Fruit fly (Drosophila melanogaster) whole organism, adult: ENCODE results near the gene mRpL2.

Experiments used
- CG12768 ChIP-seq: fragments of 200-800 bp; sonication (Bioruptor generic); optimal IDR thresholded peaks from 2 replicates; lab custom pipeline; 2017; ENCODE audit warnings: missing biosample characterization, missing genetic modification characterization, mild to moderate bottlenecking, moderate library complexity, missing genetic modification reagents
- CG14711 ChIP-seq: fragments of 200-800 bp; sonication (Bioruptor generic); optimal IDR thresholded peaks from 2 replicates; lab custom pipeline; 2018; ENCODE audit warnings: missing biosample characterization, mild to moderate bottlenecking, missing genetic modification characterization, moderate library complexity
- CG7101 ChIP-seq: fragments of 200-800 bp; sonication (Bioruptor generic); optimal IDR thresholded peaks from 2 replicates; lab custom pipeline; 2018; ENCODE audit warnings: missing biosample characterization, mild to moderate bottlenecking, missing genetic modification characterization, moderate library complexity
- Crg-1 ChIP-seq: fragments of 200-800 bp; sonication (Bioruptor generic); optimal IDR thresholded peaks from 2 replicates; lab custom pipeline; 2016; ENCODE audit warnings: missing biosample characterization, missing genetic modification characterization
- kay ChIP-seq: fragments of 200-800 bp; sonication (Bioruptor generic); peaks from one replicate; lab custom pipeline; 2016; ENCODE audit warnings: missing biosample characterization, missing genetic modification characterization, borderline replicate concordance
- tj ChIP-seq: fragments of 200-800 bp; sonication (Bioruptor generic); optimal IDR thresholded peaks from 3 replicates; lab custom pipeline; 2017; ENCODE audit warnings: missing biosample characterization, mild to moderate bottlenecking, missing genetic modification characterization, moderate library complexity
- toe ChIP-seq: fragments of 200-800 bp; sonication (Bioruptor generic); optimal IDR thresholded peaks from 2 replicates; lab custom pipeline; 2016; ENCODE audit warnings: missing biosample characterization, missing genetic modification characterization

DNA sequence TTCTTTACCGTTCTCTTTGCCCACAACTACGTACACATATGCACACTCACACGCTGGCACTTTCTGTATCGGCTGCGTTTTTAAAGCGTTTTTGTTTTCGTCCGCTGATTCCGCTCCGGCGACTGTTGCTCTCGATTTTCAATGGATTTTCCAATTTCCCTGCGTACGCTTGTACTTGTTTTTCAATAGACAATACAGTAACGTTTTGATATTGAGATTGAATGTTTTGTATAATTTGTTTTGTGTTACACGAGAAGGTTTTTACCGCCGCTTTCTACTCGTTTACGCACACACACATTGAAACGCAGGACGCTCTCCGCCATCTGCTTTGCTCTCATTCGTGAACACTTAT, 28.1 kb upstream of the mRpL2 start:
- no peak for TF ChIP-seq CG12768 (GFP tag; lab: Kevin White, UChicago)
- no peak for TF ChIP-seq CG14711 (tag; lab: Kevin White, UChicago)
- no peak for TF ChIP-seq Crg-1 (GFP tag; lab: Kevin White, UChicago)
- TF ChIP-seq CG7101 (tag; lab: Kevin White, UChicago), result no peak
- TF ChIP-seq toe (GFP tag; lab: Kevin White, UChicago), result no peak
- no peak for TF ChIP-seq kay (GFP tag; lab: Kevin White, UChicago)
- no peak for TF ChIP-seq tj (GFP tag; lab: Kevin White, UChicago)
